Worm (Caenorhabditis elegans): Measurements from ENCODE around the gene C35A5.8.

The C35A5.8 gene

ce11 chrV:10574197-10574596 is 48.5 kb upstream of the C35A5.8 start:
- TF ChIP-seq cebp-1 (GFP tag; IDR thresholded peaks at IDR 0.05), result no peak
- TF ChIP-seq cebp-1 (tag; optimal IDR thresholded peaks at IDR 0.05), result no peak
- no peak for TF ChIP-seq attf-3 (GFP tag; conservative IDR thresholded peaks at IDR 0.05)
- TF ChIP-seq ceh-27 (GFP tag; optimal IDR thresholded peaks at IDR 0.05), result no peak
- no peak for TF ChIP-seq pha-4 (tag; optimal IDR thresholded peaks at IDR 0.05)
- TF ChIP-seq hmg-20 (GFP tag; IDR thresholded peaks at IDR 0.05), result no peak
- no peak for TF ChIP-seq hmg-1.2 (GFP tag; IDR thresholded peaks at IDR 0.05)
- no peak for TF ChIP-seq rcor-1 (GFP tag; IDR thresholded peaks at IDR 0.05)
- TF ChIP-seq nfyb-1 (GFP tag; IDR thresholded peaks at IDR 0.05), result no peak
- no peak for TF ChIP-seq bed-2 (GFP tag; IDR thresholded peaks at IDR 0.05)
- no peak for TF ChIP-seq hsf-1 (GFP tag; IDR thresholded peaks at IDR 0.05)
- no peak for TF ChIP-seq rec-8 (tag; optimal IDR thresholded peaks at IDR 0.05)
- no peak for TF ChIP-seq F57C9.4 (tag; optimal IDR thresholded peaks at IDR 0.05)

- TF ChIP-seq ceh-79 (tag; optimal IDR thresholded peaks at IDR 0.05) (no peak), gei-17 (GFP tag; optimal IDR thresholded peaks at IDR 0.05) (no peak), ceh-40 (GFP tag; IDR thresholded peaks at IDR 0.05) (no peak), cebp-2 (GFP tag; IDR thresholded peaks at IDR 0.05) (no peak), snpc-1.1 (tag; optimal IDR thresholded peaks at IDR 0.05; ENCODE audit: insufficient read depth) (no peak), K11D2.4 (GFP tag; IDR thresholded peaks at IDR 0.05) (no peak), ztf-26 (tag; optimal IDR thresholded peaks at IDR 0.05) (no peak), F55B11.4 (tag; optimal IDR thresholded peaks at IDR 0.05; ENCODE audit: borderline replicate concordance, insufficient read depth) (no peak), mel-28 (tag; optimal IDR thresholded peaks at IDR 0.05; ENCODE audit: borderline replicate concordance) (no peak), zim-3 (tag; optimal IDR thresholded peaks at IDR 0.05) (no peak), sdz-38 (tag; optimal IDR thresholded peaks at IDR 0.05) (no peak), madf-8 (GFP tag; conservative IDR thresholded peaks at IDR 0.05) (no peak), F23B12.7 (tag; optimal IDR thresholded peaks at IDR 0.05; ENCODE audit: insufficient read depth) (no peak), D2030.7 (GFP tag; IDR thresholded peaks at IDR 0.05) (no peak), unc-62 (GFP tag; optimal IDR thresholded peaks at IDR 0.05) (no peak), Y53F4B.3 (GFP tag; IDR thresholded peaks at IDR 0.05) (no peak)
These were observed 46.9 kb upstream of the C35A5.8 start, which contains the start of gene del-6 for ce11 chrV:10572614-10573013. del-6 (plus strand) TSS chrV:10572914.

- no peak for TF ChIP-seq somi-1 (GFP tag; optimal IDR thresholded peaks at IDR 0.05)
- no peak for TF ChIP-seq cebp-1 (GFP tag; IDR thresholded peaks at IDR 0.05)
- no peak for TF ChIP-seq cebp-1 (tag; optimal IDR thresholded peaks at IDR 0.05)
- no peak for TF ChIP-seq mxl-1 (tag; optimal IDR thresholded peaks at IDR 0.05)
- no peak for TF ChIP-seq madf-8 (GFP tag; conservative IDR thresholded peaks at IDR 0.05)
- no peak for TF ChIP-seq ztf-6 (GFP tag; IDR thresholded peaks at IDR 0.05)
- no peak for TF ChIP-seq lin-35 (GFP tag; optimal IDR thresholded peaks at IDR 0.05)
- TF ChIP-seq zim-3 (tag; optimal IDR thresholded peaks at IDR 0.05), result no peak
- TF ChIP-seq attf-5 (GFP tag; optimal IDR thresholded peaks at IDR 0.05), result no peak
- TF ChIP-seq ztf-18 (tag; optimal IDR thresholded peaks at IDR 0.05), result no peak
These were observed 45.8 kb upstream of the C35A5.8 start for ce11 chrV:10571523-10571922.

ce11 chrV:10568496-10568895 is 42.8 kb upstream of the C35A5.8 start:
- TF ChIP-seq nfyb-1 (GFP tag; IDR thresholded peaks at IDR 0.05) (no peak), atf-7 (tag; optimal IDR thresholded peaks at IDR 0.05) (no peak), tbx-9 (tag; optimal IDR thresholded peaks at IDR 0.05; ENCODE audit: borderline replicate concordance) (no peak), ceh-100 (GFP tag; IDR thresholded peaks at IDR 0.05) (no peak), hmg-20 (GFP tag; IDR thresholded peaks at IDR 0.05) (no peak), tbp1 (GFP tag; optimal IDR thresholded peaks at IDR 0.05) (no peak), B0261.1 (tag; optimal IDR thresholded peaks at IDR 0.05) (no peak), snpc-1.3 (tag; optimal IDR thresholded peaks at IDR 0.05; ENCODE audit: insufficient read depth) (no peak), ceh-91 (GFP tag; IDR thresholded peaks at IDR 0.05) (no peak), lin-35 (GFP tag; optimal IDR thresholded peaks at IDR 0.05) (no peak), D2030.7 (GFP tag; IDR thresholded peaks at IDR 0.05) (no peak), B0035.1 (tag; optimal IDR thresholded peaks at IDR 0.05) (no peak), madf-6 (GFP tag; IDR thresholded peaks at IDR 0.05) (no peak), akir-1 (GFP tag; optimal IDR thresholded peaks at IDR 0.05) (no peak)

Measured in whole organism, young adult.